Worm (Caenorhabditis elegans): ENCODE measurements around the gene bus-1.

DNA sequence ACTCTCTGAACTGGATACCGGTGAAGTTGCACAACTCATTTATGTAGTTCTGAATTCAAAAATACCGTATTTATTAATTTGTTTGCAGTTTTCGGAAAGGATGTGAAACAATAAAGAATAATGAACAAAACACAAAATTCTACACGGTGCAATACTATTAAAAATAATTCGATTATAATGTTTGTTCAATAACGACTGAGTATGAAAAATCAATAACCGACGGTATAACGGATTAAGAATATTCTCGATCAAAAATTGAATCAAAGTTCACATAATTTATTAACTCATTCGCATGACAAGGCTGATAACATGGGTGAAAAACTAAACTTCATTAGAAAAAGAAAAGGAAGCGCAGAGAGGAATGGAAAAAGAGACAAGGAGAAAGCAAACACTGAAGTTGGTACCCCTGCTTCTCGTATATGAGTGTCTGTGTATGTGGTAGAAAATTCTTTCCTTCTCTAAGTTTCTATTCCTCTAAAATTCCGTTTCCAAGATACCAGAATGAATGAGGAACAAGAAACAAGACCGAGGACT, 49.7 kb downstream of the bus-1 start, which contains the start of gene nhr-143:
- peak; percentile 78 for TF ChIP-seq fos-1 (tag; optimal IDR thresholded peaks at IDR 0.05)
- no peak for TF ChIP-seq lin-13 (GFP tag; optimal IDR thresholded peaks at IDR 0.05)
- peak; percentile 27 for TF ChIP-seq crh-2 (tag; optimal IDR thresholded peaks at IDR 0.05)
- no peak for TF ChIP-seq snpc-4 (tag; optimal IDR thresholded peaks at IDR 0.05)
- no peak for TF ChIP-seq ceh-16 (tag; optimal IDR thresholded peaks at IDR 0.05)
- no peak for TF ChIP-seq lin-39 (tag; optimal IDR thresholded peaks at IDR 0.05)
- TF ChIP-seq mab-5 (tag; optimal IDR thresholded peaks at IDR 0.05): no peak

All from whole organism, L2 larva.